Worm (Caenorhabditis elegans): ENCODE data around the gene C04A11.1.

DNA sequence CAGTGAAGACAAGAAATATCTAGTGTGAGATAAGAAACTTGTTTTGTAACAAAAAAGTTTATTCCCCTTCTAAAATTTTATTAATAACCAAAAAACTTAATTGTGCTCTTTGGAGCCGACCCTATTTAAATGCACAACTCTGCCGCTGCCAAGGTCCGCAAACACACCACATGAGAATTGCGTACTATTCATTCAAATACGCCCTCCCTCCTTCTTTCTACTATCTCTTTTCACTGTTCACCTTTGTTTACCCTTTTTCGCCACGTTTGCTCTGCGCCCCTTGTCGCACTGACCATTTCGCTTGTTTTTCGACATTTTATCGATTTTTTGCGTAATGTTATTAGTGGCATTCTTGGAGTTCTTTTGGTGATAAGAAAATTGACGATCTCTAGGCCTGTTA is 9.3 kb downstream of the C04A11.1 start:
- TF ChIP-seq zim-3 (tag; optimal IDR thresholded peaks at IDR 0.05) (no peak), snpc-4 (GFP tag; optimal IDR thresholded peaks at IDR 0.05) (no peak), snpc-4 (tag; optimal IDR thresholded peaks at IDR 0.05) (no peak), F39B2.1 (GFP tag; IDR thresholded peaks at IDR 0.05) (no peak)

Measured in whole organism, young adult.